Fruit fly (Drosophila melanogaster) whole organism, embryonic: ENCODE results near the gene Rh5.

ENCODE experiments used
- Bgb ChIP-seq: fragments of 200-800 bp; sonication (Bioruptor generic); IDR thresholded peaks from 2 replicates; pipeline ENCODE4 v1.3.6; 2022; ENCODE audit warnings: missing biosample characterization, missing genetic modification characterization; ENCODE audit not compliant: partially characterized antibody
- Blimp-1 ChIP-seq: fragments of 200-800 bp; sonication (Bioruptor generic); optimal IDR thresholded peaks from 3 replicates; lab custom pipeline; 2018; ENCODE audit warnings: missing biosample characterization, missing genetic modification characterization, mild to moderate bottlenecking, moderate library complexity, missing genetic modification reagents
- CG10654 ChIP-seq: fragments of 200-800 bp; sonication (Bioruptor generic); optimal IDR thresholded peaks from 2 replicates; lab custom pipeline; 2016; ENCODE audit warnings: missing biosample characterization, missing genetic modification characterization
- CG12219 ChIP-seq: fragments of 200-800 bp; sonication (Bioruptor generic); optimal IDR thresholded peaks from 3 replicates; lab custom pipeline; 2018; ENCODE audit warnings: missing biosample characterization, mild to moderate bottlenecking, missing genetic modification characterization
- CG1233 ChIP-seq: fragments of 200-800 bp; sonication (Bioruptor generic); optimal IDR thresholded peaks from 4 replicates; lab custom pipeline; 2018; ENCODE audit warnings: missing biosample characterization, mild to moderate bottlenecking, missing genetic modification characterization
- CG14050 ChIP-seq: fragments of 200-800 bp; sonication (Bioruptor generic); IDR thresholded peaks from 3 replicates; pipeline ENCODE4 v1.3.6; 2022; ENCODE audit warnings: missing biosample characterization, missing genetic modification characterization
- CG14667 ChIP-seq: fragments of 200-800 bp; sonication (Bioruptor generic); IDR thresholded peaks from 2 replicates; pipeline ENCODE4 v1.3.6; 2022; ENCODE audit warnings: missing biosample characterization, missing genetic modification characterization
- CG15696 ChIP-seq: fragments of 200-800 bp; sonication (Bioruptor generic); optimal IDR thresholded peaks from 2 replicates; lab custom pipeline; 2019; ENCODE audit warnings: missing biosample characterization, mild to moderate bottlenecking, missing genetic modification characterization, moderate library complexity
- CG16863 ChIP-seq: fragments of 200-800 bp; sonication (Bioruptor generic); optimal IDR thresholded peaks from 3 replicates; lab custom pipeline; 2016; ENCODE audit warnings: missing biosample characterization, missing genetic modification characterization
- CG17361 ChIP-seq: fragments of 200-800 bp; sonication (Bioruptor generic); IDR thresholded peaks from 3 replicates; pipeline ENCODE4 v1.3.6; 2022; ENCODE audit warnings: missing biosample characterization, missing genetic modification characterization
- CG17912 ChIP-seq: fragments of 200-800 bp; sonication (Bioruptor generic); optimal IDR thresholded peaks from 2 replicates; lab custom pipeline; 2018; ENCODE audit warnings: missing biosample characterization, mild to moderate bottlenecking, missing genetic modification characterization
- CG2129 ChIP-seq: fragments of 200-800 bp; sonication (Bioruptor generic); IDR thresholded peaks from 2 replicates; pipeline ENCODE4 v1.3.6; 2022; ENCODE audit warnings: missing biosample characterization, missing genetic modification characterization; ENCODE audit not compliant: partially characterized antibody
- CG3065 ChIP-seq: fragments of 200-800 bp; sonication (Bioruptor generic); optimal IDR thresholded peaks from 2 replicates; lab custom pipeline; 2016; ENCODE audit warnings: missing biosample characterization, missing genetic modification characterization
- CG31224 ChIP-seq: fragments of 200-800 bp; sonication (Bioruptor generic); IDR thresholded peaks from 2 replicates; pipeline ENCODE4 v1.3.6; 2022; ENCODE audit warnings: missing biosample characterization, missing genetic modification characterization
- CG31365 ChIP-seq: fragments of 200-800 bp; sonication (Bioruptor generic); optimal IDR thresholded peaks from 2 replicates; lab custom pipeline; 2018; ENCODE audit warnings: missing biosample characterization, mild to moderate bottlenecking, missing genetic modification characterization
- CG34376 ChIP-seq: fragments of 200-800 bp; sonication (Bioruptor generic); optimal IDR thresholded peaks from 2 replicates; lab custom pipeline; 2018; ENCODE audit warnings: missing biosample characterization, mild to moderate bottlenecking, missing genetic modification characterization
- CG42726 ChIP-seq: fragments of 200-800 bp; sonication (Bioruptor generic); IDR thresholded peaks from 2 replicates; pipeline ENCODE4 v1.3.6; 2022; ENCODE audit warnings: missing biosample characterization, missing genetic modification characterization; ENCODE audit not compliant: partially characterized antibody
- CG6254 ChIP-seq: fragments of 200-800 bp; sonication (Bioruptor generic); optimal IDR thresholded peaks from 3 replicates; lab custom pipeline; 2017; ENCODE audit warnings: mild to moderate bottlenecking, missing biosample characterization, missing genetic modification reagents, missing genetic modification characterization
- CG6272 ChIP-seq: fragments of 200-800 bp; sonication (Bioruptor generic); IDR thresholded peaks from 2 replicates; pipeline ENCODE4 v1.3.6; 2022; ENCODE audit warnings: missing biosample characterization, missing genetic modification characterization
- Ets97D ChIP-seq: fragments of 200-800 bp; sonication (Bioruptor generic); optimal IDR thresholded peaks from 3 replicates; lab custom pipeline; 2016; ENCODE audit warnings: missing biosample characterization, missing genetic modification characterization
- Hey ChIP-seq: fragments of 200-800 bp; sonication (Bioruptor generic); optimal IDR thresholded peaks from 3 replicates; lab custom pipeline; 2018; ENCODE audit warnings: missing biosample characterization, mild to moderate bottlenecking, missing genetic modification characterization
- Kr ChIP-seq: fragments of 200-800 bp; sonication (Bioruptor generic); optimal IDR thresholded peaks from 2 replicates; lab custom pipeline; 2017; ENCODE audit warnings: missing biosample characterization, mild to moderate bottlenecking, missing genetic modification characterization
- Med ChIP-seq: fragments of 200-800 bp; sonication (Bioruptor generic); peaks from one replicate; lab custom pipeline; 2016; ENCODE audit warnings: missing biosample characterization, missing genetic modification characterization, mild to moderate bottlenecking, inconsistent platforms, moderate library complexity
- Rfx ChIP-seq: fragments of 200-800 bp; sonication (Bioruptor generic); IDR thresholded peaks from 2 replicates; pipeline ENCODE4 v1.3.6; 2022; ENCODE audit warnings: missing biosample characterization, missing genetic modification characterization
- Scr ChIP-seq: fragments of 200-800 bp; sonication (Bioruptor generic); IDR thresholded peaks from 2 replicates; pipeline ENCODE4 v1.3.6; 2022; ENCODE audit warnings: missing biosample characterization, missing genetic modification characterization; ENCODE audit not compliant: partially characterized antibody
- TFAM ChIP-seq: fragments of 200-800 bp; sonication (Bioruptor generic); optimal IDR thresholded peaks from 2 replicates; lab custom pipeline; 2017; ENCODE audit warnings: missing biosample characterization, missing genetic modification characterization, inconsistent platforms
- Tbp ChIP-seq: fragments of >200 bp; optimal IDR thresholded peaks from 2 replicates; lab custom pipeline; 2018; ENCODE audit warnings: missing biosample characterization, missing genetic modification characterization
- chif ChIP-seq, 2 experiments: fragments of 200-800 bp; sonication (Bioruptor generic); optimal IDR thresholded peaks; 3 replicates each; lab custom pipeline; 2016; ENCODE audit warnings: missing biosample characterization in 2 of 2, missing genetic modification characterization in 2 of 2
- dati ChIP-seq: fragments of 200-800 bp; sonication (Bioruptor generic); IDR thresholded peaks from 2 replicates; pipeline ENCODE4 v1.3.6; 2022; ENCODE audit warnings: missing biosample characterization, missing genetic modification characterization
- dmrt11E ChIP-seq: fragments of 200-800 bp; sonication (Bioruptor generic); optimal IDR thresholded peaks from 3 replicates; lab custom pipeline; 2018; ENCODE audit warnings: missing biosample characterization, mild to moderate bottlenecking, missing genetic modification characterization, moderate library complexity
- emc ChIP-seq: fragments of 200-800 bp; sonication (Bioruptor generic); optimal IDR thresholded peaks from 2 replicates; lab custom pipeline; 2016; ENCODE audit warnings: missing biosample characterization, missing genetic modification characterization
- fd102C ChIP-seq: fragments of 200-800 bp; sonication (Bioruptor generic); optimal IDR thresholded peaks from 2 replicates; lab custom pipeline; 2018; ENCODE audit warnings: missing biosample characterization, mild to moderate bottlenecking, missing genetic modification characterization, moderate library complexity
- fd3F ChIP-seq: fragments of 200-800 bp; sonication (Bioruptor generic); optimal IDR thresholded peaks from 2 replicates; lab custom pipeline; 2018; ENCODE audit warnings: missing biosample characterization, mild to moderate bottlenecking, missing genetic modification characterization, moderate library complexity
- ftz-f1 ChIP-seq: fragments of 200-800 bp; sonication (Bioruptor generic); optimal IDR thresholded peaks from 2 replicates; lab custom pipeline; 2016; ENCODE audit warnings: missing biosample characterization, missing genetic modification characterization
- gce ChIP-seq: fragments of 200-800 bp; sonication (Bioruptor generic); IDR thresholded peaks from 3 replicates; pipeline ENCODE4 v1.3.6; 2022; ENCODE audit warnings: missing biosample characterization, missing genetic modification characterization
- gfzf ChIP-seq: fragments of 200-800 bp; sonication (Bioruptor generic); optimal IDR thresholded peaks from 2 replicates; lab custom pipeline; 2016; ENCODE audit warnings: missing biosample characterization, mild to moderate bottlenecking, missing genetic modification characterization, moderate library complexity
- lilli ChIP-seq: fragments of 200-800 bp; sonication (Bioruptor generic); optimal IDR thresholded peaks from 3 replicates; lab custom pipeline; 2016; ENCODE audit warnings: missing biosample characterization, missing genetic modification characterization
- mirr ChIP-seq: fragments of 200-800 bp; sonication (Bioruptor generic); optimal IDR thresholded peaks from 3 replicates; lab custom pipeline; 2018; ENCODE audit warnings: missing biosample characterization, mild to moderate bottlenecking, missing genetic modification characterization
- org-1 ChIP-seq: fragments of 200-800 bp; sonication (Bioruptor generic); optimal IDR thresholded peaks from 2 replicates; lab custom pipeline; 2017; ENCODE audit warnings: missing biosample characterization, missing genetic modification characterization
- prd ChIP-seq, 3 experiments: fragments of >200 bp in 2 of 3; fragments of 200-800 bp in 1 of 3; sonication (Bioruptor generic) in 1 of 3; optimal IDR thresholded peaks in 2 of 3; IDR thresholded peaks in 1 of 3; 2 replicates in 2 of 3; 3 replicates in 1 of 3; pipeline versions ENCODE4 v1.3.6 to Lab custom; 2017 to 2022; ENCODE audit warnings: missing biosample characterization in 1 of 3, missing genetic modification characterization in 1 of 3
- pum ChIP-seq: fragments of 200-800 bp; sonication (Bioruptor generic); optimal IDR thresholded peaks from 2 replicates; lab custom pipeline; 2016; ENCODE audit warnings: missing biosample characterization, missing genetic modification characterization
- pzg ChIP-seq: fragments of 200-800 bp; sonication (Bioruptor generic); optimal IDR thresholded peaks from 3 replicates; lab custom pipeline; 2018; ENCODE audit warnings: missing biosample characterization, mild to moderate bottlenecking, missing genetic modification characterization, moderate library complexity
- ro ChIP-seq: fragments of 200-800 bp; sonication (Bioruptor generic); IDR thresholded peaks from 2 replicates; pipeline ENCODE4 v1.3.6; 2022; ENCODE audit warnings: missing biosample characterization, missing genetic modification characterization
- sug ChIP-seq: fragments of 200-800 bp; optimal IDR thresholded peaks from 2 replicates; lab custom pipeline; 2019; ENCODE audit warnings: missing biosample characterization, mild to moderate bottlenecking, missing genetic modification characterization, moderate library complexity
- tio ChIP-seq: fragments of 200-800 bp; sonication (Bioruptor generic); optimal IDR thresholded peaks from 2 replicates; lab custom pipeline; 2017; ENCODE audit warnings: missing biosample characterization, missing genetic modification characterization, inconsistent platforms
- tna ChIP-seq: fragments of 200-800 bp; sonication (Bioruptor generic); IDR thresholded peaks from 2 replicates; pipeline ENCODE4 v1.3.6; 2022; ENCODE audit warnings: missing biosample characterization, missing genetic modification characterization; ENCODE audit not compliant: partially characterized antibody
- wdn ChIP-seq: fragments of 200-800 bp; sonication (Bioruptor generic); IDR thresholded peaks from 2 replicates; pipeline ENCODE4 v1.3.6; 2022; ENCODE audit warnings: missing biosample characterization, missing genetic modification characterization

The Rh5 gene

DNA sequence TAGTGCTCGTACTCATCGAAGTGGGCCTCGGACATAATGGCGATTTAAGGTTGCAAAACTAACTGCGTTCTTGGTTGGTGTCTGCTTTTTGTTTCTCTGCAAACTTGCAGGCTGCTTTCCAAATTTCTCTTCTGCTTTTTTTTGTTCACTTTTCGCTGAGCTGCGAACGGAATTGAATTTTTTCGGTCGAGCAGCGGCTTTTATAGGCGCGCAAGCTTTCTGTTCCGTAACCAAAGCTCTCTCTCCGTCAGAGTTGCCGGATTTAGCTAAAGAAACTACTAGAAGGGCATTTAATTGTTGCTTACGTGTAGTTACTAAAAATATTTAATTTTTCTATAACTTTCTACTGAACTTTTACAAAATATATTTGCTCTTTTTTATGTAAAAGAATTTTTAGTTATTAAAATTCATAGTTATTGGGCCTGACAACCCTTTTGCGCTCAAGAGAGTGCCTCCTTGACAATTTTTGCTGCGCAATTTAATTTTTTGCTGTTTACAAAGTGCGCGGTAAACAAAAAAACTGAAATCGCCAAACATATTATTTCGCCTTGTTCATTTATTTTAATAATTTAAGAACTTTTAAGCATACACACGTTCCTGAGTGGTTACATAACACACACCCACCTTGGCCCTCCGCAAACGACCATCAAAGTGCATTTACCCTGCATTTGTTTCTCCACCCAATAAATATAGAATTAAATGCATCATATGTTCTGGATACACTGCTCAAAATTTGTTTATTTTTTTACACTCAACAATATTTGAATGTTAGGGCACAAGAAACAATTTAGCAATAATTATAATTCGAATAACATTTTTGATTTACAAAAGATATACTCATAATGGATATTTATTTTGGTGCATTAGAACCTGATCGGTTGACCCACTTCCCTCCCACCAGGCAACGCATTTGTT, 38.2 kb downstream of the Rh5 start, which contains the start of gene CG6770 (continued):
- TF ChIP-seq Rfx (GFP tag; lab: Robert Waterston, UW) (peak; percentile 94), CG34376 (peak; percentile 84), dmrt11E (no peak), emc (peak; percentile 11), fd3F (GFP tag; lab: Kevin White, UChicago) (peak; percentile 84), Med (peak; percentile 92), Hey (tag; lab: Kevin White, UChicago) (no peak), tna (peak; percentile 54; the same call in 1 of the 2 replicates), Scr (GFP tag; lab: Robert Waterston, UW) (peak; percentile 36), Blimp-1 (GFP tag; lab: Kevin White, UChicago) (peak; percentile 57), CG6254 (no peak), CG3065 (GFP tag; lab: Kevin White, UChicago) (no peak), Tbp (GFP tag; lab: Kevin White, UChicago) (no peak), CG16863 (GFP tag; lab: Kevin White, UChicago) (no peak), lilli (GFP tag; lab: Kevin White, UChicago) (peak; percentile 75), prd (optimal IDR thresholded peaks at IDR 0.05; lab: Kevin White, UChicago) (no peak), prd (GFP tag; IDR thresholded peaks at IDR 0.05; lab: Robert Waterston, UW) (peak; percentile 93), ftz-f1 (GFP tag; lab: Kevin White, UChicago) (peak; percentile 12), CG1233 (GFP tag; lab: Kevin White, UChicago) (peak; percentile 43), CG6272 (GFP tag; lab: Robert Waterston, UW) (no peak; the same call in 1 of the 2 replicates), TFAM (GFP tag; lab: Kevin White, UChicago) (no peak), CG15696 (tag; lab: Kevin White, UChicago) (peak; percentile 12), CG14050 (GFP tag; lab: Robert Waterston, UW) (peak; percentile 82), CG17912 (GFP tag; lab: Kevin White, UChicago) (no peak), CG31224 (GFP tag; lab: Robert Waterston, UW) (peak; percentile 64), pum (no peak), CG2129 (GFP tag; lab: Robert Waterston, UW) (no peak), sug (peak; percentile 78), Kr (GFP tag; lab: Kevin White, UChicago) (no peak), org-1 (peak; percentile 49), tio (GFP tag; lab: Kevin White, UChicago) (peak; percentile 64), CG12219 (peak; percentile 58), CG31365 (peak; percentile 25), chif (GFP tag; optimal IDR thresholded peaks at IDR 0.05; lab: Kevin White, UChicago) (peak in 1 of 2 experiments; percentile 19), wdn (GFP tag; lab: Robert Waterston, UW) (peak; percentile 87), CG42726 (peak; percentile 64; the same call in 1 of the 2 replicates), CG14667 (GFP tag; lab: Robert Waterston, UW) (peak; percentile 60; the same call in 1 of the 2 replicates), CG10654 (no peak), Bgb (peak; percentile 68; the same call in 1 of the 2 replicates), Ets97D (peak; percentile 9), fd102C (GFP tag; lab: Kevin White, UChicago) (no peak), dati (GFP tag; lab: Robert Waterston, UW) (0 out of 2 replicates have a peak, but pooled peaks have one; percentile 29), mirr (no peak), gce (GFP tag; lab: Robert Waterston, UW) (peak; percentile 71), pzg (GFP tag; lab: Kevin White, UChicago) (no peak), CG17361 (GFP tag; lab: Robert Waterston, UW) (peak; percentile 81), gfzf (GFP tag; lab: Kevin White, UChicago) (no peak), ro (GFP tag; lab: Robert Waterston, UW) (no peak)
